Worm (Caenorhabditis elegans) whole organism, young adult: ENCODE results near the gene srt-23.

ENCODE experiments used
- bed-1 ChIP-seq: fragments of 200-800 bp; sonication (Bioruptor generic); IDR thresholded peaks from 2 replicates; pipeline ENCODE4 v1.3.6; 2022; ENCODE audit warnings: missing genetic modification reagents, missing genetic modification characterization, missing compliant biosample characterization
- let-526 ChIP-seq: fragments of 200-800 bp; sonication (Bioruptor generic); IDR thresholded peaks from 2 replicates; pipeline ENCODE4 v1.3.6; 2022; ENCODE audit warnings: missing genetic modification reagents, missing genetic modification characterization, missing compliant biosample characterization

- TF ChIP-seq bed-1 (GFP tag; lab: Robert Waterston, UW): no peak
- TF ChIP-seq let-526 (GFP tag; lab: Robert Waterston, UW): no peak
Measured at ce11 chrIV:796521-797073, 40.1 kb downstream of the srt-23 start, which contains the start of the genes F56B3.11 and ech-5.
